Worm (Caenorhabditis elegans): ENCODE data around the gene flr-1.

The flr-1 gene

ce11 chrX:13417479-13417878 is 38.9 kb downstream of the flr-1 start:
- TF ChIP-seq pat-9 (tag; optimal IDR thresholded peaks at IDR 0.05) (no peak), nhr-232 (tag; optimal IDR thresholded peaks at IDR 0.05) (no peak), tbx-2 (tag; optimal IDR thresholded peaks at IDR 0.05) (no peak), Y22D7AL.16 (tag; optimal IDR thresholded peaks at IDR 0.05) (no peak), lim-6 (tag; optimal IDR thresholded peaks at IDR 0.05) (no peak), fkh-10 (GFP tag; optimal IDR thresholded peaks at IDR 0.05) (no peak), ets-4 (tag; optimal IDR thresholded peaks at IDR 0.05) (no peak), hlh-6 (tag; optimal IDR thresholded peaks at IDR 0.05) (no peak), hlh-13 (GFP tag; optimal IDR thresholded peaks at IDR 0.05) (no peak), ama-1 (optimal IDR thresholded peaks at IDR 0.05) (no peak), unc-3 (GFP tag; conservative IDR thresholded peaks at IDR 0.05) (no peak), unc-3 (tag; optimal IDR thresholded peaks at IDR 0.05) (no peak), unc-55 (GFP tag; optimal IDR thresholded peaks at IDR 0.05) (no peak), madf-2 (tag; optimal IDR thresholded peaks at IDR 0.05) (no peak), odd-2 (tag; optimal IDR thresholded peaks at IDR 0.05) (no peak), pax-1 (tag; optimal IDR thresholded peaks at IDR 0.05) (no peak)

DNA sequence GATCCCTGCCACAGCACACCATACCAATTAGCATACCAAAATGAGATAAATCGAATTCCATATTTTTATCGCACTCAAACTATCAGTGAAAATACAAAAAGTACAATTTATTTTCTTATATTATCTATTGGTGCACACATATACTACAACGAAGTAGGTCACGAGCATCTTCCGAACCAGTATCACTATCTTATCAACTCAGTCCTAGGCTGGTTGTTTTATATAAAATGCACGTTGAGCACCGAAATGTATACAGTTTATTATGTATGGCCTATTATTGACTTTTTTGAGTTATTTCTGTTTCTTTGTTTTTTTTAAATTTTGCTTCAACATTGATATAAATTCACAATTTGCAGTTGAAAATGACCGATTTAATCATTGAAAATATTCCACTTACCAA is 40.6 kb downstream of the flr-1 start, which contains the start of gene C29F7.2:
TSS of gene C29F7.2 (plus strand) at position 357 of the 400 bp plus-strand sequence.
- TF ChIP-seq elt-2 (tag; optimal IDR thresholded peaks at IDR 0.05) = peak; percentile 75
- TF ChIP-seq ceh-48 (tag; optimal IDR thresholded peaks at IDR 0.05) = no peak

DNA sequence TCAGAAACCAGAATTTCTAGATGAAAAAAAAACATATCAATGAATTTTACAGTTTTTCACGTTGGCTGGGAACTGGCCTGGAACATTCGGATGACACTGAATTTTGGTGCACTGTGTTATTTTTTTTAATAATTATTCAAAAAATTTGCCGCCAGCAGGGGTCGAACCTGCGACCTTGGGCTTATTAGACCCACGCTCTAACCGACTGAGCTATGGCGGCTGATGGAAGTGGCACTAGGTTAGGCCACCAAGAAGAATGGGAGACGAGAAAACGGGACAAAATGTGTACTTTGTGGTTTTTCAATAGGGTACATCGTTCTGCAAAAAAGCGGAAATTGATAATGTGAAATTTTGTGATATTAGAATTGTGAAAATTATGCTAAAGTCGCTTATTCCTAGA is 41.4 kb downstream of the flr-1 start:
- TF ChIP-seq ceh-6 (GFP tag; optimal IDR thresholded peaks at IDR 0.05) = peak; percentile 46
- peak; percentile 21 for TF ChIP-seq ceh-2 (tag; optimal IDR thresholded peaks at IDR 0.05)
- TF ChIP-seq sdc-2 (tag; optimal IDR thresholded peaks at IDR 0.05) = peak; percentile 50
- peak; percentile 11 for TF ChIP-seq ceh-18 (tag; optimal IDR thresholded peaks at IDR 0.05)
- no peak for TF ChIP-seq pag-3 (tag; optimal IDR thresholded peaks at IDR 0.05; ENCODE audit: borderline replicate concordance)
- TF ChIP-seq Y22D7AL.16 (tag; optimal IDR thresholded peaks at IDR 0.05) = peak; percentile 21
- TF ChIP-seq ceh-19 (GFP tag; optimal IDR thresholded peaks at IDR 0.05) = peak; percentile 30
- TF ChIP-seq C38D4.7 (GFP tag; optimal IDR thresholded peaks at IDR 0.05) = peak; percentile 12
- TF ChIP-seq ceh-48 (tag; optimal IDR thresholded peaks at IDR 0.05) = peak; percentile 4
- peak; percentile 21 for TF ChIP-seq nfya-1 (tag; optimal IDR thresholded peaks at IDR 0.05)
- peak; percentile 20 for TF ChIP-seq ceh-14 (tag; optimal IDR thresholded peaks at IDR 0.05)
- peak; percentile 52 for TF ChIP-seq ttx-3 (tag; optimal IDR thresholded peaks at IDR 0.05)
- TF ChIP-seq gmeb-2 (tag; optimal IDR thresholded peaks at IDR 0.05) = peak; percentile 64
- TF ChIP-seq sox-2 (GFP tag; IDR thresholded peaks at IDR 0.05) = no peak
- peak; percentile 65 for TF ChIP-seq dve-1 (tag; optimal IDR thresholded peaks at IDR 0.05)
- TF ChIP-seq lin-11 (tag; optimal IDR thresholded peaks at IDR 0.05) = peak; percentile 32
- TF ChIP-seq ceh-34 (tag; optimal IDR thresholded peaks at IDR 0.05) = peak; percentile 26
- TF ChIP-seq hlh-6 (tag; optimal IDR thresholded peaks at IDR 0.05) = no peak
- peak; percentile 19 for TF ChIP-seq pat-9 (tag; optimal IDR thresholded peaks at IDR 0.05)
- TF ChIP-seq ahr-1 (tag; optimal IDR thresholded peaks at IDR 0.05) = no peak
- TF ChIP-seq sox-4 (tag; optimal IDR thresholded peaks at IDR 0.05) = peak; percentile 59
- no peak for TF ChIP-seq unc-55 (GFP tag; optimal IDR thresholded peaks at IDR 0.05)
- TF ChIP-seq elt-2 (tag; optimal IDR thresholded peaks at IDR 0.05) = peak; percentile 43
- TF ChIP-seq fkh-6 (tag; optimal IDR thresholded peaks at IDR 0.05) = no peak
- TF ChIP-seq madf-2 (tag; optimal IDR thresholded peaks at IDR 0.05) = no peak
- peak; percentile 4 for TF ChIP-seq tbx-2 (tag; optimal IDR thresholded peaks at IDR 0.05)
- peak; percentile 37 for TF ChIP-seq hlh-13 (GFP tag; optimal IDR thresholded peaks at IDR 0.05)
- TF ChIP-seq K02D7.2 (tag; optimal IDR thresholded peaks at IDR 0.05) = peak; percentile 53
- peak; percentile 61 for TF ChIP-seq che-1 (tag; optimal IDR thresholded peaks at IDR 0.05)
- TF ChIP-seq pha-2 (tag; optimal IDR thresholded peaks at IDR 0.05) = peak; percentile 32
